Fruit fly (Drosophila melanogaster) whole organism, embryonic: Measurements from ENCODE around the gene Piezo.
A peak's percentile ranks its signal among the peaks of the same experiment; 100 is the strongest.

Experiments
- ATbp ChIP-seq: fragments of 200-800 bp; sonication (Bioruptor generic); optimal IDR thresholded peaks from 2 replicates; lab custom pipeline; 2017; ENCODE audit warnings: missing biosample characterization, mild to moderate bottlenecking, missing genetic modification characterization, missing genetic modification reagents
- Awh ChIP-seq: fragments of 200-800 bp; sonication (Bioruptor generic); IDR thresholded peaks from 2 replicates; pipeline ENCODE4, ENCODE4 v1.3.6; 2022; ENCODE audit warnings: missing biosample characterization, missing genetic modification characterization
- CG10147 ChIP-seq: fragments of 200-800 bp; sonication (Bioruptor generic); optimal IDR thresholded peaks from 2 replicates; lab custom pipeline; 2019; ENCODE audit warnings: missing biosample characterization, mild to moderate bottlenecking, missing genetic modification characterization, moderate library complexity
- CG10274 ChIP-seq: fragments of 200-800 bp; sonication (Bioruptor generic); optimal IDR thresholded peaks from 3 replicates; lab custom pipeline; 2017; ENCODE audit warnings: missing biosample characterization, mild to moderate bottlenecking, missing genetic modification characterization
- CG11723 ChIP-seq: fragments of 200-800 bp; sonication (Bioruptor generic); optimal IDR thresholded peaks from 2 replicates; lab custom pipeline; 2017; ENCODE audit warnings: missing biosample characterization, mild to moderate bottlenecking, missing genetic modification characterization
- CG12769 ChIP-seq: fragments of 200-800 bp; sonication (Bioruptor generic); optimal IDR thresholded peaks from 2 replicates; lab custom pipeline; 2019; ENCODE audit warnings: missing biosample characterization, mild to moderate bottlenecking, missing genetic modification characterization, moderate library complexity
- CG13123 ChIP-seq: fragments of 200-800 bp; sonication (Bioruptor generic); optimal IDR thresholded peaks from 2 replicates; lab custom pipeline; 2016; ENCODE audit warnings: missing biosample characterization, missing genetic modification characterization
- CG15269 ChIP-seq: fragments of 200-800 bp; sonication (Bioruptor generic); optimal IDR thresholded peaks from 2 replicates; lab custom pipeline; 2018; ENCODE audit warnings: missing biosample characterization, mild to moderate bottlenecking, missing genetic modification characterization, moderate library complexity
- CG2199 ChIP-seq: fragments of 200-800 bp; sonication (Bioruptor generic); IDR thresholded peaks from 3 replicates; pipeline ENCODE4 v1.3.6; 2022; ENCODE audit warnings: missing biosample characterization, missing genetic modification characterization
- CG32772 ChIP-seq: fragments of 200-800 bp; sonication (Bioruptor generic); IDR thresholded peaks from 2 replicates; pipeline ENCODE4 v1.3.6; 2022; ENCODE audit warnings: missing biosample characterization, missing genetic modification characterization
- CG34376 ChIP-seq: fragments of 200-800 bp; sonication (Bioruptor generic); optimal IDR thresholded peaks from 2 replicates; lab custom pipeline; 2018; ENCODE audit warnings: missing biosample characterization, mild to moderate bottlenecking, missing genetic modification characterization
- CG3995 ChIP-seq: fragments of 200-800 bp; sonication (Bioruptor generic); optimal IDR thresholded peaks from 3 replicates; lab custom pipeline; 2016; ENCODE audit warnings: missing biosample characterization, missing genetic modification characterization
- CG4360 ChIP-seq: fragments of 200-800 bp; sonication (Bioruptor generic); IDR thresholded peaks from 2 replicates; pipeline ENCODE4 v1.3.6; 2022; ENCODE audit warnings: missing biosample characterization, missing genetic modification characterization
- CG7357 ChIP-seq: fragments of 200-800 bp; sonication (Bioruptor generic); IDR thresholded peaks from 3 replicates; pipeline ENCODE4 v1.3.6; 2022; ENCODE audit warnings: missing biosample characterization, missing genetic modification characterization
- CG7786 ChIP-seq: fragments of 200-800 bp; sonication (Bioruptor generic); optimal IDR thresholded peaks from 2 replicates; lab custom pipeline; 2016; ENCODE audit warnings: missing biosample characterization, missing genetic modification characterization
- CG9215 ChIP-seq: fragments of 200-800 bp; sonication (Bioruptor generic); IDR thresholded peaks from 2 replicates; pipeline ENCODE4 v1.3.6; 2022; ENCODE audit warnings: missing biosample characterization, missing genetic modification characterization
- CTCF ChIP-seq: fragments of 200-800 bp; sonication (Bioruptor generic); optimal IDR thresholded peaks from 2 replicates; lab custom pipeline; 2017; ENCODE audit warnings: missing biosample characterization, mild to moderate bottlenecking, missing genetic modification characterization, moderate library complexity
- Chrac-16 ChIP-seq: fragments of 200-800 bp; sonication (Bioruptor generic); optimal IDR thresholded peaks from 3 replicates; lab custom pipeline; 2016; ENCODE audit warnings: missing biosample characterization, missing genetic modification characterization
- Deaf1 ChIP-seq: fragments of 200-800 bp; optimal IDR thresholded peaks from 3 replicates; lab custom pipeline; 2019; ENCODE audit warnings: missing biosample characterization, mild to moderate bottlenecking, missing genetic modification characterization, moderate library complexity
- Dll ChIP-seq: fragments of 200-800 bp; sonication (Bioruptor generic); IDR thresholded peaks from 4 replicates; pipeline ENCODE4 v1.3.6; 2022; ENCODE audit warnings: missing biosample characterization, missing genetic modification characterization; ENCODE audit not compliant: partially characterized antibody
- Dref ChIP-seq: fragments of 200-800 bp; sonication (Bioruptor generic); IDR thresholded peaks from 2 replicates; pipeline ENCODE4 v1.3.6; 2022; ENCODE audit warnings: missing biosample characterization, missing genetic modification characterization
- Elba2 ChIP-seq: fragments of 200-800 bp; sonication (Bioruptor generic); optimal IDR thresholded peaks from 3 replicates; lab custom pipeline; 2016; ENCODE audit warnings: missing biosample characterization, missing genetic modification characterization
- Hand ChIP-seq: fragments of 200-800 bp; sonication (Bioruptor generic); optimal IDR thresholded peaks from 2 replicates; lab custom pipeline; 2017; ENCODE audit warnings: mild to moderate bottlenecking, missing biosample characterization, missing genetic modification reagents, missing genetic modification characterization
- Jarid2 ChIP-seq: fragments of 200-800 bp; sonication (Bioruptor generic); optimal IDR thresholded peaks from 3 replicates; lab custom pipeline; 2017; ENCODE audit warnings: mild to moderate bottlenecking, missing biosample characterization, missing genetic modification reagents, missing genetic modification characterization
- Myb ChIP-seq: fragments of 200-800 bp; sonication (Bioruptor generic); optimal IDR thresholded peaks from 2 replicates; lab custom pipeline; 2016; ENCODE audit warnings: missing biosample characterization, missing genetic modification characterization
- NFAT ChIP-seq: fragments of 200-800 bp; sonication (Bioruptor generic); IDR thresholded peaks from 2 replicates; pipeline ENCODE4 v1.3.6; 2022; ENCODE audit warnings: missing biosample characterization, missing genetic modification characterization
- Nf-YA ChIP-seq: fragments of 200-800 bp; sonication (Bioruptor generic); IDR thresholded peaks from 2 replicates; pipeline ENCODE4 v1.3.6; 2022; ENCODE audit warnings: missing biosample characterization, missing genetic modification characterization
- Usf ChIP-seq: fragments of 200-800 bp; sonication (Bioruptor generic); optimal IDR thresholded peaks from 2 replicates; lab custom pipeline; 2017; ENCODE audit warnings: missing genotype, missing biosample characterization, missing genetic modification characterization
- aop ChIP-seq: fragments of 200-800 bp; sonication (Bioruptor generic); IDR thresholded peaks from 2 replicates; pipeline ENCODE4 v1.3.6; 2022; ENCODE audit warnings: missing biosample characterization, missing genetic modification characterization
- bcd ChIP-seq: fragments of 200-800 bp; sonication (Bioruptor generic); optimal IDR thresholded peaks from 2 replicates; lab custom pipeline; 2017; ENCODE audit warnings: missing biosample characterization, mild to moderate bottlenecking, missing genetic modification characterization
- br ChIP-seq: fragments of >200 bp; optimal IDR thresholded peaks from 2 replicates; lab custom pipeline; 2017
- chn ChIP-seq: fragments of 200-800 bp; sonication (Bioruptor generic); optimal IDR thresholded peaks from 2 replicates; lab custom pipeline; 2016; ENCODE audit warnings: missing biosample characterization, missing genetic modification characterization
- crp ChIP-seq, 2 experiments: fragments of 200-800 bp; sonication (Bioruptor generic); optimal IDR thresholded peaks; 2 replicates in 1 of 2; 3 replicates in 1 of 2; lab custom pipeline; 2017; ENCODE audit warnings: missing biosample characterization in 2 of 2, missing genetic modification characterization in 2 of 2, mild to moderate bottlenecking in 1 of 2, moderate library complexity in 1 of 2
- exex ChIP-seq: fragments of 200-800 bp; sonication (Bioruptor generic); optimal IDR thresholded peaks from 4 replicates; lab custom pipeline; 2018; ENCODE audit warnings: missing biosample characterization, mild to moderate bottlenecking, missing genetic modification characterization, moderate library complexity
- gce ChIP-seq: fragments of 200-800 bp; sonication (Bioruptor generic); IDR thresholded peaks from 3 replicates; pipeline ENCODE4 v1.3.6; 2022; ENCODE audit warnings: missing biosample characterization, missing genetic modification characterization
- gfzf ChIP-seq: fragments of 200-800 bp; sonication (Bioruptor generic); optimal IDR thresholded peaks from 2 replicates; lab custom pipeline; 2016; ENCODE audit warnings: missing biosample characterization, mild to moderate bottlenecking, missing genetic modification characterization, moderate library complexity
- h ChIP-seq: fragments of >200 bp; optimal IDR thresholded peaks from 2 replicates; lab custom pipeline; 2017
- lmd ChIP-seq: fragments of 200-800 bp; sonication (Bioruptor generic); IDR thresholded peaks from 2 replicates; pipeline ENCODE4 v1.3.6; 2022; ENCODE audit warnings: missing biosample characterization, missing genetic modification characterization
- nom ChIP-seq: fragments of 200-800 bp; sonication (Bioruptor generic); optimal IDR thresholded peaks from 2 replicates; lab custom pipeline; 2017; ENCODE audit warnings: missing biosample characterization, missing genetic modification characterization, mild to moderate bottlenecking, moderate library complexity, missing genetic modification reagents
- otp ChIP-seq: fragments of 200-800 bp; sonication (Bioruptor generic); IDR thresholded peaks from 3 replicates; pipeline ENCODE4, ENCODE4 v1.3.6; 2022; ENCODE audit warnings: missing biosample characterization, missing genetic modification characterization
- pita ChIP-seq: fragments of 200-800 bp; sonication (Bioruptor generic); optimal IDR thresholded peaks from 2 replicates; lab custom pipeline; 2017; ENCODE audit warnings: missing biosample characterization, mild to moderate bottlenecking, missing genetic modification characterization
- ro ChIP-seq: fragments of 200-800 bp; sonication (Bioruptor generic); IDR thresholded peaks from 2 replicates; pipeline ENCODE4 v1.3.6; 2022; ENCODE audit warnings: missing biosample characterization, missing genetic modification characterization
- salm ChIP-seq: fragments of 200-800 bp; sonication (Bioruptor generic); optimal IDR thresholded peaks from 2 replicates; lab custom pipeline; 2018; ENCODE audit warnings: missing biosample characterization, mild to moderate bottlenecking, missing genetic modification characterization
- sd ChIP-seq: fragments of 200-800 bp; sonication (Bioruptor generic); optimal IDR thresholded peaks from 3 replicates; lab custom pipeline; 2018; ENCODE audit warnings: missing biosample characterization, mild to moderate bottlenecking, missing genetic modification characterization, moderate library complexity
- slp2 ChIP-seq: fragments of 200-800 bp; sonication (Bioruptor generic); optimal IDR thresholded peaks from 2 replicates; lab custom pipeline; 2016; ENCODE audit warnings: missing biosample characterization, missing genetic modification characterization
- sna ChIP-seq: fragments of 200-800 bp; sonication (Bioruptor generic); IDR thresholded peaks from 2 replicates; pipeline ENCODE4 v1.3.6; 2022; ENCODE audit warnings: missing biosample characterization, missing genetic modification characterization; ENCODE audit not compliant: partially characterized antibody
- ssp ChIP-seq: fragments of 200-800 bp; sonication (Bioruptor generic); IDR thresholded peaks from 2 replicates; pipeline ENCODE4 v1.3.6; 2022; ENCODE audit warnings: missing biosample characterization, missing genetic modification characterization
- stc ChIP-seq: fragments of 200-800 bp; sonication (Bioruptor generic); IDR thresholded peaks from 2 replicates; pipeline ENCODE4 v1.3.6; 2022; ENCODE audit warnings: missing biosample characterization, missing genetic modification characterization
- tio ChIP-seq: fragments of 200-800 bp; sonication (Bioruptor generic); optimal IDR thresholded peaks from 2 replicates; lab custom pipeline; 2017; ENCODE audit warnings: missing biosample characterization, missing genetic modification characterization, inconsistent platforms
- trem ChIP-seq: fragments of 200-800 bp; optimal IDR thresholded peaks from 3 replicates; lab custom pipeline; 2019; ENCODE audit warnings: missing biosample characterization, mild to moderate bottlenecking, missing genetic modification characterization, moderate library complexity
- trh ChIP-seq: fragments of 200-800 bp; sonication (Bioruptor generic); optimal IDR thresholded peaks from 2 replicates; lab custom pipeline; 2016; ENCODE audit warnings: missing biosample characterization, missing genetic modification characterization
- wor ChIP-seq: fragments of 200-800 bp; sonication (Bioruptor generic); IDR thresholded peaks from 2 replicates; pipeline ENCODE4 v1.3.6; 2022; ENCODE audit warnings: missing biosample characterization, missing genetic modification characterization

The Piezo gene

dm6 chr2L:8156682-8157081 lies 6.2 kb upstream of the Piezo start (continued):
- TF ChIP-seq Dref (no peak), chn (GFP tag; lab: Kevin White, UChicago) (peak; percentile 77), h (lab: Kevin White, UChicago) (no peak), Jarid2 (peak; percentile 6), CG3995 (GFP tag; lab: Kevin White, UChicago) (peak; percentile 40), sna (peak; percentile 59; the same call in 1 of the 2 replicates), CG10147 (GFP tag; lab: Kevin White, UChicago) (peak; percentile 78), gce (no peak), ro (GFP tag; lab: Robert Waterston, UW) (no peak), CG15269 (tag; lab: Kevin White, UChicago) (peak; percentile 62), Awh (GFP tag; lab: Robert Waterston, UW) (peak; percentile 60), Chrac-16 (GFP tag; lab: Kevin White, UChicago) (peak; percentile 49), ATbp (no peak), lmd (GFP tag; lab: Robert Waterston, UW) (peak; percentile 65), CG4360 (GFP tag; lab: Robert Waterston, UW) (peak; percentile 30; the same call in 1 of the 2 replicates), wor (GFP tag; lab: Robert Waterston, UW) (peak; percentile 38; the same call in 1 of the 2 replicates), CG2199 (GFP tag; lab: Robert Waterston, UW) (peak; percentile 55; the same call in 1 of the 3 replicates), CG7786 (peak; percentile 62), CG9215 (peak; percentile 61), stc (GFP tag; lab: Robert Waterston, UW) (peak; percentile 69), CG12769 (tag; lab: Kevin White, UChicago) (peak; percentile 75), sd (tag; lab: Kevin White, UChicago) (peak; percentile 22), gfzf (peak; percentile 23), CG32772 (peak; percentile 67; the same call in 1 of the 2 replicates), Myb (GFP tag; lab: Kevin White, UChicago) (peak; percentile 47), Deaf1 (tag; lab: Kevin White, UChicago) (peak; percentile 15), pita (GFP tag; lab: Kevin White, UChicago) (no peak), CG34376 (GFP tag; lab: Kevin White, UChicago) (no peak), nom (GFP tag; lab: Kevin White, UChicago) (peak; percentile 4), Nf-YA (no peak), CG11723 (GFP tag; lab: Kevin White, UChicago) (peak; percentile 36), ssp (GFP tag; lab: Robert Waterston, UW) (no peak; the same call in 1 of the 2 replicates), trem (tag; lab: Kevin White, UChicago) (peak; percentile 63), NFAT (peak; percentile 38), Hand (GFP tag; lab: Kevin White, UChicago) (no peak), exex (tag; lab: Kevin White, UChicago) (peak; percentile 35), otp (0 out of 3 replicates have a peak, but pooled peaks have one; percentile 33), bcd (GFP tag; lab: Kevin White, UChicago) (peak; percentile 74), CG10274 (peak; percentile 7), Elba2 (GFP tag; lab: Kevin White, UChicago) (no peak), trh (GFP tag; lab: Kevin White, UChicago) (peak; percentile 26), slp2 (GFP tag; lab: Kevin White, UChicago) (peak; percentile 36), Usf (GFP tag; lab: Kevin White, UChicago) (no peak), br (lab: Kevin White, UChicago) (no peak), CG7357 (GFP tag; lab: Robert Waterston, UW) (no peak), aop (no peak), CG13123 (GFP tag; lab: Kevin White, UChicago) (peak; percentile 24), Dll (GFP tag; lab: Robert Waterston, UW) (0 out of 4 replicates have a peak, but pooled peaks have one; percentile 51), CTCF (GFP tag; lab: Kevin White, UChicago) (peak; percentile 0), crp (GFP tag; optimal IDR thresholded peaks at IDR 0.05; lab: Kevin White, UChicago) (peak; percentile 92 to 99), tio (GFP tag; lab: Kevin White, UChicago) (peak; percentile 39), salm (tag; lab: Kevin White, UChicago) (peak; percentile 25)
